Fruit fly (Drosophila melanogaster): ENCODE data around the gene CG34174.

The CG34174 gene

dm6 chr2L:2168184-2168893 lies 45.7 kb upstream of the CG34174 start (continued):
- TF ChIP-seq CG15479 (GFP tag; optimal IDR thresholded peaks at IDR 0.05) (no peak), grau (tag; optimal IDR thresholded peaks at IDR 0.05) (no peak), CG9817 (tag; optimal IDR thresholded peaks at IDR 0.05) (no peak), knrl (GFP tag; IDR thresholded peaks at IDR 0.05; ENCODE audit: partially characterized antibody) (no peak), CG10366 (GFP tag; IDR thresholded peaks at IDR 0.05) (no peak), Adf1 (GFP tag; IDR thresholded peaks at IDR 0.05) (no peak), ATbp (GFP tag; optimal IDR thresholded peaks at IDR 0.05) (peak; percentile 77), CG11398 (GFP tag; optimal IDR thresholded peaks at IDR 0.05) (no peak), abd-A (tag; optimal IDR thresholded peaks at IDR 0.05) (no peak), slou (GFP tag; optimal IDR thresholded peaks at IDR 0.05) (no peak), CG13287 (GFP tag; IDR thresholded peaks at IDR 0.05; ENCODE audit: partially characterized antibody) (no peak), CG6175 (GFP tag; IDR thresholded peaks at IDR 0.05) (no peak), CG12391 (tag; optimal IDR thresholded peaks at IDR 0.05) (no peak), CG9609 (GFP tag; optimal IDR thresholded peaks at IDR 0.05) (no peak), Hr51 (GFP tag; optimal IDR thresholded peaks at IDR 0.05) (no peak), CG10979 (tag; optimal IDR thresholded peaks at IDR 0.05) (no peak), Dref (GFP tag; IDR thresholded peaks at IDR 0.05) (no peak), fd96Cb (tag; optimal IDR thresholded peaks at IDR 0.05) (no peak), CG10321 (GFP tag; IDR thresholded peaks at IDR 0.05) (no peak), Max (GFP tag; optimal IDR thresholded peaks at IDR 0.05) (no peak), zen2 (GFP tag; IDR thresholded peaks at IDR 0.05; ENCODE audit: partially characterized antibody) (0 out of 3 replicates have a peak, but pooled peaks have one; percentile 28), Ets65A (GFP tag) (no peak), CG3995 (GFP tag; optimal IDR thresholded peaks at IDR 0.05) (no peak), Chrac-16 (GFP tag; optimal IDR thresholded peaks at IDR 0.05) (no peak), emc (GFP tag; optimal IDR thresholded peaks at IDR 0.05) (no peak), Sox100B (GFP tag; optimal IDR thresholded peaks at IDR 0.05) (peak; percentile 20), ham (GFP tag; IDR thresholded peaks at IDR 0.05) (no peak), CG11093 (GFP tag; IDR thresholded peaks at IDR 0.05) (no peak), CG14050 (GFP tag; IDR thresholded peaks at IDR 0.05) (no peak), E2f2 (GFP tag; IDR thresholded peaks at IDR 0.05) (no peak), Dip2 (GFP tag; IDR thresholded peaks at IDR 0.05) (no peak), jumu (GFP tag; optimal IDR thresholded peaks at IDR 0.05) (no peak), Fer3 (tag; optimal IDR thresholded peaks at IDR 0.05) (peak; percentile 12), Aef1 (GFP tag; IDR thresholded peaks at IDR 0.05) (no peak), luna (GFP tag; optimal IDR thresholded peaks at IDR 0.05) (no peak), CG17612 (GFP tag; IDR thresholded peaks at IDR 0.05) (no peak), CG15696 (tag; optimal IDR thresholded peaks at IDR 0.05) (peak; percentile 28), mam (GFP tag; optimal IDR thresholded peaks at IDR 0.05) (no peak), crol (GFP tag; IDR thresholded peaks at IDR 0.05) (no peak), CG10654 (GFP tag; optimal IDR thresholded peaks at IDR 0.05) (no peak), unc-4 (GFP tag; IDR thresholded peaks at IDR 0.05; ENCODE audit: partially characterized antibody) (no peak), YL-1 (GFP tag; optimal IDR thresholded peaks at IDR 0.05) (peak; percentile 5), PHDP (tag; optimal IDR thresholded peaks at IDR 0.05) (peak; percentile 41), zf30C (GFP tag; optimal IDR thresholded peaks at IDR 0.05) (no peak), Dp (GFP tag; optimal IDR thresholded peaks at IDR 0.05) (no peak), CG7271 (tag; optimal IDR thresholded peaks at IDR 0.05) (no peak), seq (GFP tag; IDR thresholded peaks at IDR 0.05) (no peak), Fer2 (tag; optimal IDR thresholded peaks at IDR 0.05) (no peak), Doc2 (GFP tag; IDR thresholded peaks at IDR 0.05) (no peak), CG2875 (GFP tag; optimal IDR thresholded peaks at IDR 0.05) (no peak)

Data from whole organism, embryonic.